Worm (Caenorhabditis elegans) whole organism, L4 larva: ENCODE measurements around the gene C29E4.11.

ENCODE experiments used
- F44E2.7 ChIP-seq: fragments of 200-800 bp; sonication (Bioruptor generic); IDR thresholded peaks from 2 replicates; pipeline ENCODE4 v2.1.2; 2022; ENCODE audit warnings: missing genetic modification characterization, missing compliant biosample characterization
- R02D3.7 ChIP-seq: fragments of 150-350 bp; sonication (generic microtip); optimal IDR thresholded peaks from 3 replicates; lab custom pipeline; 2014; ENCODE audit warnings: missing biosample characterization, missing genetic modification characterization
- ceh-32 ChIP-seq: sonication (generic microtip); optimal IDR thresholded peaks from 2 replicates; lab custom pipeline; 2016; ENCODE audit warnings: mild to moderate bottlenecking, missing genetic modification characterization, missing compliant biosample characterization; ENCODE audit not compliant: poor library complexity
- dve-1 ChIP-seq: sonication (generic microtip); optimal IDR thresholded peaks from 2 replicates; lab custom pipeline; 2017; ENCODE audit warnings: antibody characterized with exemption, mild to moderate bottlenecking, missing genetic modification characterization, missing compliant biosample characterization; ENCODE audit not compliant: insufficient read depth
- egl-27 ChIP-seq: sonication (generic microtip); optimal IDR thresholded peaks from 3 replicates; lab custom pipeline; 2017; ENCODE audit warnings: missing biosample characterization, missing genetic modification reagents, missing genetic modification characterization
- fos-1 ChIP-seq: fragments of 150-350 bp; optimal IDR thresholded peaks from 2 replicates; lab custom pipeline; 2014; ENCODE audit warnings: missing biosample characterization, missing genetic modification characterization
- skn-1 ChIP-seq: fragments of 150-350 bp; optimal IDR thresholded peaks from 2 replicates; lab custom pipeline; 2014; ENCODE audit warnings: missing biosample characterization, missing genetic modification characterization
- unc-62 ChIP-seq, 3 experiments: fragments of 150-350 bp in 1 of 3; sonication (generic microtip); optimal IDR thresholded peaks in 2 of 3; peaks in 1 of 3; 1 replicate in 1 of 3; 2 replicates in 2 of 3; lab custom pipeline; 2014 to 2017; ENCODE audit warnings: missing biosample characterization in 3 of 3, missing genetic modification characterization in 3 of 3, missing genetic modification reagents in 3 of 3, missing genotype in 1 of 3
- zag-1 ChIP-seq: fragments of 150-350 bp; optimal IDR thresholded peaks from 2 replicates; lab custom pipeline; 2014; ENCODE audit warnings: missing biosample characterization, missing genetic modification characterization

DNA sequence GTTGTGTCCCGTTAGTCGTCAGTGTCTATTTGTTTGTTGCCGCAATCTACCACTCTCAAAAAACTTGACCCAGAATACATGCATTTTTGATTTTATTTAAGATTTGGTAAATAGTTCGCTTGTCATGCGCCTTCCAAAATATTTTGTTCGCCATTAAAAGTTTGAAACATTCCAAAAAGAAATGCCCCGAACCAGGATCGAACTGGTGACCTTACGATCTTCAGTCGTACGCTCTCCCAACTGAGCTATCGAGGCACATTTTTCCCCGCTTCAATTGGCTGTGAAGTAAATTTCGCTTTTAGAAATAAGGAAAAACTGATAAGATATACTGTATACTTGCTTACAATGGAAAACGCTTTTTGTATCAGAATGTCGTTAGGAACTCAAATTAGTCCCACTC, 20.4 kb upstream of the C29E4.11 start:
- no peak for TF ChIP-seq egl-27 (tag; lab: Kevin White, UChicago)
- TF ChIP-seq R02D3.7 (tag; lab: Kevin White, UChicago) = no peak
- TF ChIP-seq skn-1 (tag; lab: Kevin White, UChicago) = no peak
- TF ChIP-seq zag-1 (tag; lab: Kevin White, UChicago) = no peak
- TF ChIP-seq unc-62 (GFP tag; optimal IDR thresholded peaks at IDR 0.05 in 1 of 2; lab: Kevin White, UChicago) = peak in 1 of 2 experiments; percentile 57
- TF ChIP-seq unc-62 (tag; optimal IDR thresholded peaks at IDR 0.05; lab: Kevin White, UChicago) = no peak
- no peak for TF ChIP-seq fos-1
- no peak for TF ChIP-seq ceh-32 (tag; lab: Kevin White, UChicago)
- no peak for TF ChIP-seq dve-1 (tag; lab: Kevin White, UChicago)
- TF ChIP-seq F44E2.7 (GFP tag; lab: Robert Waterston, UW) = 0 out of 2 replicates have a peak, but pooled peaks have one; percentile 45
